Worm (Caenorhabditis elegans) whole organism, L1 larva: ENCODE results near the gene Y53C12A.3.
A peak's percentile ranks its signal among the peaks of the same experiment; 100 is the strongest.

ENCODE experiments used
- C16A3.4 ChIP-seq: fragments of 150-350 bp; optimal IDR thresholded peaks from 2 replicates; lab custom pipeline; 2014; ENCODE audit warnings: missing biosample characterization, missing genetic modification characterization
- C34B4.2 ChIP-seq: sonication (generic microtip); optimal IDR thresholded peaks from 2 replicates; lab custom pipeline; 2017; ENCODE audit warnings: mild to moderate bottlenecking, missing genetic modification characterization, missing compliant biosample characterization
- Y116A8C.19 ChIP-seq: sonication (generic microtip); optimal IDR thresholded peaks from 2 replicates; lab custom pipeline; 2016; ENCODE audit warnings: missing compliant biosample characterization, missing genetic modification characterization, borderline replicate concordance
- ama-1 ChIP-seq: fragments of 150-350 bp; optimal IDR thresholded peaks from 2 replicates; lab custom pipeline; 2014
- ceh-63 ChIP-seq: fragments of 200-800 bp; sonication (Bioruptor generic); optimal IDR thresholded peaks from 2 replicates; lab custom pipeline; 2018; ENCODE audit warnings: mild to moderate bottlenecking, missing genetic modification characterization, missing compliant biosample characterization
- ceh-8 ChIP-seq: fragments of 200-800 bp; sonication (Bioruptor generic); optimal IDR thresholded peaks from 2 replicates; lab custom pipeline; 2018; ENCODE audit warnings: mild to moderate bottlenecking, missing genetic modification characterization, moderate library complexity, missing compliant biosample characterization
- ceh-82 ChIP-seq, 3 experiments: fragments of 150-350 bp in 1 of 3; sonication (generic microtip) in 2 of 3; optimal IDR thresholded peaks; 2 replicates each; lab custom pipeline; 2014 to 2017; ENCODE audit warnings: missing biosample characterization in 3 of 3, missing genetic modification characterization in 3 of 3
- ceh-88 ChIP-seq: fragments of 200-800 bp; sonication (Bioruptor generic); IDR thresholded peaks from 2 replicates; pipeline ENCODE4 v1.3.6; 2022; ENCODE audit warnings: missing genetic modification characterization, missing compliant biosample characterization
- ces-1 ChIP-seq: fragments of 150-350 bp; optimal IDR thresholded peaks from 2 replicates; lab custom pipeline; 2014; ENCODE audit warnings: missing biosample characterization, missing genetic modification reagents, missing genetic modification characterization
- dsc-1 ChIP-seq: sonication (generic microtip); optimal IDR thresholded peaks from 2 replicates; lab custom pipeline; 2016; ENCODE audit warnings: mild to moderate bottlenecking, missing genetic modification characterization, missing compliant biosample characterization
- efl-3 ChIP-seq: fragments of 200-800 bp; sonication (Bioruptor generic); optimal IDR thresholded peaks from 2 replicates; lab custom pipeline; 2018; ENCODE audit warnings: mild to moderate bottlenecking, missing genetic modification characterization, missing compliant biosample characterization
- egl-27 ChIP-seq, 2 experiments: fragments of 150-350 bp in 1 of 2; sonication (generic microtip); optimal IDR thresholded peaks; 3 replicates each; lab custom pipeline; 2017 to 2018; ENCODE audit warnings: missing biosample characterization in 2 of 2, missing genetic modification characterization in 2 of 2, missing genetic modification reagents in 2 of 2
- elt-2 ChIP-seq: sonication (generic microtip); optimal IDR thresholded peaks from 2 replicates; lab custom pipeline; 2016; ENCODE audit warnings: missing genetic modification characterization, mild to moderate bottlenecking, inconsistent platforms, missing compliant biosample characterization, missing genetic modification reagents
- elt-3 ChIP-seq, 6 experiments: fragments of 150-350 bp in 1 of 6; sonication (generic microtip); optimal IDR thresholded peaks; 2 replicates each; lab custom pipeline; 2017 to 2018; ENCODE audit warnings: missing biosample characterization in 6 of 6, missing genetic modification characterization in 6 of 6, inconsistent platforms in 1 of 6
- fkh-4 ChIP-seq: sonication (generic microtip); optimal IDR thresholded peaks from 2 replicates; lab custom pipeline; 2016; ENCODE audit warnings: missing compliant biosample characterization, missing genetic modification characterization, borderline replicate concordance
- fkh-8 ChIP-seq: sonication (generic microtip); optimal IDR thresholded peaks from 2 replicates; lab custom pipeline; 2016; ENCODE audit warnings: mild to moderate bottlenecking, missing genetic modification characterization, missing compliant biosample characterization
- grh-1 ChIP-seq: fragments of 200-800 bp; sonication (Bioruptor generic); IDR thresholded peaks from 2 replicates; pipeline ENCODE4 v1.3.6; 2022; ENCODE audit warnings: missing genetic modification reagents, missing genetic modification characterization, missing compliant biosample characterization
- hlh-4 ChIP-seq: sonication (generic microtip); optimal IDR thresholded peaks from 2 replicates; lab custom pipeline; 2016; ENCODE audit warnings: mild to moderate bottlenecking, missing genetic modification characterization, missing compliant biosample characterization
- irx-1 ChIP-seq: sonication (generic microtip); optimal IDR thresholded peaks from 2 replicates; lab custom pipeline; 2016; ENCODE audit warnings: missing genetic modification characterization, missing compliant biosample characterization
- jun-1 ChIP-seq: fragments of 150-350 bp; optimal IDR thresholded peaks from 2 replicates; lab custom pipeline; 2014; ENCODE audit warnings: missing biosample characterization, missing genetic modification reagents, missing genetic modification characterization
- lin-13 ChIP-seq: fragments of 150-350 bp; optimal IDR thresholded peaks from 2 replicates; lab custom pipeline; 2014; ENCODE audit warnings: missing biosample characterization, missing genetic modification reagents, missing genetic modification characterization
- lin-14 ChIP-seq: fragments of 200-800 bp; sonication (Bioruptor generic); optimal IDR thresholded peaks from 2 replicates; lab custom pipeline; 2018; ENCODE audit warnings: mild to moderate bottlenecking, missing genetic modification characterization, moderate library complexity, missing compliant biosample characterization
- lin-15B ChIP-seq: fragments of 150-350 bp; sonication (generic microtip); optimal IDR thresholded peaks from 3 replicates; lab custom pipeline; 2014; ENCODE audit warnings: missing biosample characterization, missing genetic modification characterization
- lir-3 ChIP-seq: sonication (generic microtip); optimal IDR thresholded peaks from 2 replicates; lab custom pipeline; 2016; ENCODE audit warnings: mild to moderate bottlenecking, missing genetic modification characterization, moderate library complexity, missing compliant biosample characterization; ENCODE audit not compliant: poor library complexity
- mef-2 ChIP-seq: fragments of 150-350 bp; optimal IDR thresholded peaks from 2 replicates; lab custom pipeline; 2014; ENCODE audit warnings: missing biosample characterization, missing genetic modification characterization
- mep-1 ChIP-seq: fragments of 150-350 bp; optimal IDR thresholded peaks from 2 replicates; lab custom pipeline; 2014; ENCODE audit warnings: missing biosample characterization, missing genetic modification characterization
- nhr-11 ChIP-seq: fragments of 150-350 bp; optimal IDR thresholded peaks from 2 replicates; lab custom pipeline; 2014; ENCODE audit warnings: missing biosample characterization, missing genetic modification characterization
- nhr-19 ChIP-seq: fragments of 200-800 bp; sonication (Bioruptor generic); conservative IDR thresholded peaks from 2 replicates; pipeline ENCODE4 v1.3.6; 2022; ENCODE audit warnings: missing genetic modification characterization, missing compliant biosample characterization
- nhr-47 ChIP-seq: sonication (generic microtip); optimal IDR thresholded peaks from 2 replicates; lab custom pipeline; 2016; ENCODE audit warnings: mild to moderate bottlenecking, missing genetic modification characterization, moderate library complexity, missing compliant biosample characterization
- nhr-84 ChIP-seq: sonication (generic microtip); optimal IDR thresholded peaks from 2 replicates; lab custom pipeline; 2017; ENCODE audit warnings: missing biosample characterization, missing genetic modification characterization
- pag-3 ChIP-seq: sonication (generic microtip); optimal IDR thresholded peaks from 2 replicates; lab custom pipeline; 2017; ENCODE audit warnings: missing genetic modification characterization, mild to moderate bottlenecking, missing compliant biosample characterization, antibody characterized with exemption, borderline replicate concordance; ENCODE audit not compliant: insufficient read depth
- pqm-1 ChIP-seq: sonication (generic microtip); optimal IDR thresholded peaks from 3 replicates; lab custom pipeline; 2017; ENCODE audit warnings: missing biosample characterization, missing genetic modification characterization
- rnt-1 ChIP-seq: sonication (generic microtip); optimal IDR thresholded peaks from 2 replicates; lab custom pipeline; 2016; ENCODE audit warnings: mild to moderate bottlenecking, missing genetic modification characterization, moderate library complexity, missing compliant biosample characterization
- snpc-4 ChIP-seq: fragments of 150-350 bp; optimal IDR thresholded peaks from 2 replicates; lab custom pipeline; 2014; ENCODE audit warnings: missing biosample characterization, missing genetic modification characterization
- snu-23 ChIP-seq: sonication (generic microtip); optimal IDR thresholded peaks from 2 replicates; lab custom pipeline; 2016; ENCODE audit warnings: missing genetic modification characterization, missing compliant biosample characterization
- sptf-1 ChIP-seq: fragments of 150-350 bp; optimal IDR thresholded peaks from 2 replicates; lab custom pipeline; 2014; ENCODE audit warnings: missing biosample characterization, missing genetic modification characterization
- sup-37 ChIP-seq: fragments of 200-800 bp; sonication (Bioruptor generic); optimal IDR thresholded peaks from 2 replicates; lab custom pipeline; 2018; ENCODE audit warnings: mild to moderate bottlenecking, missing genetic modification characterization, missing compliant biosample characterization
- swsn-7 ChIP-seq: sonication (generic microtip); optimal IDR thresholded peaks from 2 replicates; lab custom pipeline; 2016; ENCODE audit warnings: missing genetic modification characterization, missing compliant biosample characterization
- tbx-2 ChIP-seq: sonication (generic microtip); optimal IDR thresholded peaks from 2 replicates; lab custom pipeline; 2016; ENCODE audit warnings: missing genetic modification characterization, missing compliant biosample characterization
- tlp-1 ChIP-seq: fragments of 150-350 bp; optimal IDR thresholded peaks from 2 replicates; lab custom pipeline; 2014; ENCODE audit warnings: missing biosample characterization, missing genetic modification characterization
- unc-130 ChIP-seq: fragments of 150-350 bp; optimal IDR thresholded peaks from 2 replicates; lab custom pipeline; 2017; ENCODE audit warnings: missing biosample characterization, missing genetic modification characterization, inconsistent platforms
- unc-30 ChIP-seq: sonication (generic microtip); optimal IDR thresholded peaks from 2 replicates; lab custom pipeline; 2017; ENCODE audit warnings: missing biosample characterization, missing genetic modification characterization
- unc-62 ChIP-seq: fragments of 150-350 bp; optimal IDR thresholded peaks from 2 replicates; lab custom pipeline; 2014; ENCODE audit warnings: missing biosample characterization, missing genetic modification reagents, missing genetic modification characterization
- unc-98 ChIP-seq: fragments of 200-800 bp; sonication (Bioruptor generic); IDR thresholded peaks from 2 replicates; pipeline ENCODE4 v1.3.6; 2022; ENCODE audit warnings: missing genetic modification characterization, missing compliant biosample characterization
- vab-15 ChIP-seq: sonication (generic microtip); optimal IDR thresholded peaks from 2 replicates; lab custom pipeline; 2017; ENCODE audit warnings: missing genotype, mild to moderate bottlenecking, missing genetic modification characterization, missing compliant biosample characterization
- xbp-1 ChIP-seq: sonication (generic microtip); optimal IDR thresholded peaks from 2 replicates; lab custom pipeline; 2016; ENCODE audit warnings: missing genetic modification characterization, missing compliant biosample characterization
- zag-1 ChIP-seq: fragments of 150-350 bp; optimal IDR thresholded peaks from 2 replicates; lab custom pipeline; 2014; ENCODE audit warnings: missing biosample characterization, missing genetic modification characterization
- zip-4 ChIP-seq: fragments of 200-800 bp; sonication (Bioruptor generic); optimal IDR thresholded peaks from 2 replicates; lab custom pipeline; 2018; ENCODE audit warnings: mild to moderate bottlenecking, missing genetic modification characterization, moderate library complexity, missing compliant biosample characterization
- ztf-4 ChIP-seq: fragments of 150-350 bp; optimal IDR thresholded peaks from 2 replicates; lab custom pipeline; 2014; ENCODE audit warnings: missing biosample characterization, missing genetic modification characterization

Gene Y53C12A.3

ce11 chrII:9746069-9746468 is 40.0 kb upstream of the Y53C12A.3 start, which contains the start of the genes Y53C12B.1 and nos-3 (continued):
- TF ChIP-seq snpc-4 (tag; lab: Kevin White, UChicago), result peak; percentile 27
- TF ChIP-seq lin-15B, result peak; percentile 57
- no peak for TF ChIP-seq Y116A8C.19
- peak; percentile 90 for TF ChIP-seq C16A3.4
- TF ChIP-seq dsc-1 (tag; lab: Kevin White, UChicago), result peak; percentile 57
- peak; percentile 63 for TF ChIP-seq grh-1
- peak; percentile 62 for TF ChIP-seq nhr-11
- TF ChIP-seq sptf-1 (tag; lab: Kevin White, UChicago), result no peak
- peak; percentile 83 for TF ChIP-seq rnt-1 (tag; lab: Kevin White, UChicago)
- peak; percentile 80 for TF ChIP-seq xbp-1 (tag; lab: Kevin White, UChicago)
- TF ChIP-seq sup-37 (GFP tag; lab: Kevin White, UChicago), result no peak
- TF ChIP-seq unc-130 (tag; lab: Kevin White, UChicago), result peak; percentile 73
- peak; percentile 77 for TF ChIP-seq swsn-7 (tag; lab: Kevin White, UChicago)
- TF ChIP-seq unc-62 (GFP tag; lab: Kevin White, UChicago), result no peak
- TF ChIP-seq mep-1 (tag; lab: Kevin White, UChicago), result peak; percentile 61
- peak; percentile 80 for TF ChIP-seq lin-14 (GFP tag; lab: Kevin White, UChicago)
- TF ChIP-seq pqm-1 (tag; lab: Kevin White, UChicago), result no peak
- peak; percentile 22 for TF ChIP-seq ceh-8
- peak; percentile 89 for TF ChIP-seq snu-23 (GFP tag; lab: Kevin White, UChicago)
- no peak for TF ChIP-seq ama-1 (lab: Kevin White, UChicago)
- TF ChIP-seq nhr-47 (tag; lab: Kevin White, UChicago), result peak; percentile 80
- TF ChIP-seq tbx-2 (tag; lab: Kevin White, UChicago), result peak; percentile 75
- no peak for TF ChIP-seq mef-2 (tag; lab: Kevin White, UChicago)
- TF ChIP-seq nhr-19 (GFP tag; lab: Robert Waterston, UW), result peak; percentile 82
- no peak for TF ChIP-seq efl-3 (GFP tag; lab: Kevin White, UChicago)
- peak; percentile 41 for TF ChIP-seq vab-15 (tag; lab: Kevin White, UChicago)
- TF ChIP-seq zag-1 (tag; lab: Kevin White, UChicago), result no peak
- TF ChIP-seq ceh-88, result no peak
- TF ChIP-seq jun-1 (tag; lab: Kevin White, UChicago), result peak; percentile 59
- TF ChIP-seq C34B4.2, result no peak
- TF ChIP-seq egl-27 (tag; optimal IDR thresholded peaks at IDR 0.05; lab: Kevin White, UChicago), result no peak
- no peak for TF ChIP-seq nhr-84
- peak; percentile 54 to 84 (median 77) for TF ChIP-seq ceh-82 (tag; optimal IDR thresholded peaks at IDR 0.05; lab: Kevin White, UChicago)
- no peak for TF ChIP-seq ztf-4 (tag; lab: Kevin White, UChicago)
- TF ChIP-seq ceh-63 (GFP tag; lab: Kevin White, UChicago), result no peak
- no peak for TF ChIP-seq unc-30 (tag; lab: Kevin White, UChicago)
- TF ChIP-seq elt-2, result peak; percentile 28
- peak; percentile 63 for TF ChIP-seq lir-3 (tag; lab: Kevin White, UChicago)
- TF ChIP-seq ces-1 (GFP tag; lab: Kevin White, UChicago), result no peak
- no peak for TF ChIP-seq tlp-1 (tag; lab: Kevin White, UChicago)
- TF ChIP-seq unc-98 (GFP tag; lab: Robert Waterston, UW), result no peak
- TF ChIP-seq hlh-4 (tag; lab: Kevin White, UChicago), result no peak
- TF ChIP-seq fkh-8 (tag; lab: Kevin White, UChicago), result peak; percentile 62
- no peak for TF ChIP-seq pag-3 (tag; lab: Kevin White, UChicago)
- no peak for TF ChIP-seq fkh-4 (tag; lab: Kevin White, UChicago)
- peak; percentile 68 for TF ChIP-seq irx-1 (tag; lab: Kevin White, UChicago)
- TF ChIP-seq lin-13, result peak; percentile 64
- no peak for TF ChIP-seq zip-4 (GFP tag; lab: Kevin White, UChicago)
- peak in 3 of 6 experiments; percentile 8 to 81 (median 69) for TF ChIP-seq elt-3 (tag; optimal IDR thresholded peaks at IDR 0.05; lab: Kevin White, UChicago)
- TF ChIP-seq, all 84 proteins: peak for 49
